Worm (Caenorhabditis elegans): ENCODE measurements around the gene C07A9.12.
A peak's percentile ranks its signal among the peaks of the same experiment; 100 is the strongest.
"Not testable (repeated sequence)": the region's sequence is repeated elsewhere in the genome, so short reads cannot be mapped to it uniquely, and the experiment has no call there.

Gene C07A9.12

DNA sequence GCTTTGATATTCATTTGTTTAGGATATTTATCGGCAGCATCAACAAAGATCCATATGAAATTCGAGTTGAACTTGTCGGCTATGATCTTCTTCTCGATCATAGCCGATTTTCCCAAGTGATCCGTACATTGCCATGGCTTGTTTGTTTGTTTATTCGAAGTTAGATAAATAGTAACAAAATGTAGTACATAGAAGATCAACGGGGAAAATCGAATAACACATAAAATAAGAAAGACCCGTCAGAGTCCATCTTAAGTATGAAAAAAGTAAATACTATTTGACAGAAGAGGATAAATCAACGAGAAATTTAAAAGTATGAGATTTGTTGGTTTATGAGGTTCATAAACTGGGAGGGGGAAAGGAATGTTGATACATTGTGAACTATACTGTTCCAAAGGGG, 44.6 kb downstream of the C07A9.12 start, which contains the start of gene C07A9.5:
C07A9.5 (minus strand) TSS at position 101 of the 400 bp plus-strand sequence.
- not testable (repeated sequence) for TF ChIP-seq fkh-6 (tag; optimal IDR thresholded peaks at IDR 0.05); ceh-19 (GFP tag; optimal IDR thresholded peaks at IDR 0.05); nhr-232 (tag; optimal IDR thresholded peaks at IDR 0.05)

DNA sequence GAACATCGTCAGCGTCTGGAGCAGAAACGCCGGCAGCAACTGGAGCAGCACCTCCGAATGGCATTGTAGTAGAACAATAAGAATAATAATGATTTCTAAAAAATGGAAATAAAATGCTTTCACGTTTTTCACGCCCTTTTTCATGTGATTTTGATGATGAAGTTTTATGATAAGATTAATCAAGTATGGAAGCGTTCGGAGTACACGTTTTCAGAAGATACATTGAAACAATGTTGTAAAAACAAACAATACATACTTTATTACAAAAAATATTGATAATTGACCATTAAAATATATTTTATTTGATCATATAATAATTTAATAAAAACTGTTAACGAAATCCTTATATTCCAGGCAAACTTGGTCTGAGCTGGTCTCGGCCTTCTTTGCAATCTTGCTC, 46.1 kb downstream of the C07A9.12 start, which contains the start of gene C07A9.13:
C07A9.13 (minus strand) TSS at position 101 of the 400 bp plus-strand sequence.
- not testable (repeated sequence) for TF ChIP-seq mec-3 (tag; optimal IDR thresholded peaks at IDR 0.05; ENCODE audit: borderline replicate concordance); lin-11 (tag; optimal IDR thresholded peaks at IDR 0.05); unc-55 (GFP tag; optimal IDR thresholded peaks at IDR 0.05)

DNA sequence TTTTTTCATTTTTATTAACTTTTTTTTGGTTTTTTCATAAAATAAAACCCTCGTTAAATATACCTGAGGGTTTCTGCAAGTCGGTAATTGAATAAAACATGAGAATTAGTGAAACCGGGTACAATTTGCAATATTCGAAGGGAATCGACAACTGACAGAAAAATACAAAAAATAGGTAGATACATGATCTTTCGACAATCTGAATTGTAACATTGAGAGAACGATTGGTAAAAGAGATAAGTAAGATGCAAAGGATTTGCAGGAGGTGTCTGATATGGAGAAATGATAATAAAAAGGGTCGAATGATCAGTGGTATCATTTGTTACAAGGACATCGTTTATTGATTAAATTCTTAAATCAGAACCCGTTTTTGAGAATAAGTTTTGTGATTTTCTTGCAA, 48.5 kb downstream of the C07A9.12 start, which contains the start of gene ugt-60:
ugt-60 (minus strand) TSS at position 233 of the 400 bp plus-strand sequence.
- TF ChIP-seq ceh-30 (tag; optimal IDR thresholded peaks at IDR 0.05) (no peak), hlh-30 (tag; optimal IDR thresholded peaks at IDR 0.05; ENCODE audit: insufficient read depth) (no peak), nhr-11 (tag; optimal IDR thresholded peaks at IDR 0.05) (peak; percentile 5), elt-4 (tag; optimal IDR thresholded peaks at IDR 0.05) (no peak)
